Fruit fly (Drosophila melanogaster) whole organism, embryonic: ENCODE data around the gene CG6689.

Experiments used
- Ada2b ChIP-seq: fragments of 200-800 bp; sonication (Bioruptor generic); IDR thresholded peaks from 2 replicates; pipeline ENCODE4 v1.3.6; 2022; ENCODE audit warnings: missing biosample characterization, missing genetic modification characterization
- Adf1 ChIP-seq: fragments of 200-800 bp; sonication (Bioruptor generic); IDR thresholded peaks from 2 replicates; pipeline ENCODE4 v1.3.6; 2022; ENCODE audit warnings: missing biosample characterization, missing genetic modification characterization
- B-H1 ChIP-seq: fragments of 200-800 bp; sonication (Bioruptor generic); IDR thresholded peaks from 3 replicates; pipeline ENCODE4 v1.3.6; 2022; ENCODE audit warnings: missing biosample characterization, missing genetic modification characterization
- Bdp1 ChIP-seq: fragments of 200-800 bp; sonication (Bioruptor generic); optimal IDR thresholded peaks from 3 replicates; lab custom pipeline; 2016; ENCODE audit warnings: missing biosample characterization, missing genetic modification characterization
- CG11456 ChIP-seq: fragments of 200-800 bp; sonication (Bioruptor generic); IDR thresholded peaks from 3 replicates; pipeline ENCODE4 v1.3.6; 2022; ENCODE audit warnings: missing biosample characterization, missing genetic modification characterization
- CG17359 ChIP-seq: fragments of 200-800 bp; sonication (Bioruptor generic); optimal IDR thresholded peaks from 3 replicates; lab custom pipeline; 2018; ENCODE audit warnings: missing biosample characterization, mild to moderate bottlenecking, missing genetic modification characterization, moderate library complexity
- CG2202 ChIP-seq: fragments of 200-800 bp; sonication (Bioruptor generic); optimal IDR thresholded peaks from 2 replicates; lab custom pipeline; 2018; ENCODE audit warnings: missing biosample characterization, mild to moderate bottlenecking, missing genetic modification characterization
- CG2712 ChIP-seq: fragments of 200-800 bp; optimal IDR thresholded peaks from 3 replicates; lab custom pipeline; 2019; ENCODE audit warnings: missing biosample characterization, mild to moderate bottlenecking, missing genetic modification characterization, moderate library complexity
- CG2889 ChIP-seq: fragments of 200-800 bp; sonication (Bioruptor generic); IDR thresholded peaks from 3 replicates; pipeline ENCODE4 v1.3.6; 2022; ENCODE audit warnings: missing biosample characterization, missing genetic modification characterization
- CG4328 ChIP-seq: fragments of 200-800 bp; sonication (Bioruptor generic); optimal IDR thresholded peaks from 3 replicates; lab custom pipeline; 2017; ENCODE audit warnings: missing biosample characterization, missing genetic modification reagents, missing genetic modification characterization
- CG9876 ChIP-seq: fragments of 200-800 bp; sonication (Bioruptor generic); optimal IDR thresholded peaks from 2 replicates; lab custom pipeline; 2016; ENCODE audit warnings: missing biosample characterization, missing genetic modification characterization
- D19B ChIP-seq: fragments of 200-800 bp; sonication (Bioruptor generic); optimal IDR thresholded peaks from 2 replicates; lab custom pipeline; 2017; ENCODE audit warnings: missing biosample characterization, mild to moderate bottlenecking, missing genetic modification characterization
- Dll ChIP-seq: fragments of 200-800 bp; sonication (Bioruptor generic); IDR thresholded peaks from 4 replicates; pipeline ENCODE4 v1.3.6; 2022; ENCODE audit warnings: missing biosample characterization, missing genetic modification characterization; ENCODE audit not compliant: partially characterized antibody
- Doc3 ChIP-seq: fragments of 200-800 bp; sonication (Bioruptor generic); IDR thresholded peaks from 3 replicates; pipeline ENCODE4 v1.3.6; 2022; ENCODE audit warnings: missing biosample characterization, missing genetic modification characterization; ENCODE audit not compliant: partially characterized antibody
- Drgx ChIP-seq: fragments of 200-800 bp; sonication (Bioruptor generic); IDR thresholded peaks from 2 replicates; pipeline ENCODE4 v1.3.6; 2022; ENCODE audit warnings: missing biosample characterization, missing genetic modification characterization
- Eip74EF ChIP-seq, 2 experiments: fragments of 200-800 bp in 1 of 2; fragments of >200 bp in 1 of 2; sonication (Bioruptor generic) in 1 of 2; optimal IDR thresholded peaks; 2 replicates each; lab custom pipeline; 2017 to 2019; ENCODE audit warnings: missing biosample characterization in 2 of 2, missing genetic modification characterization in 2 of 2, mild to moderate bottlenecking in 1 of 2, moderate library complexity in 1 of 2
- Ets65A ChIP-seq: fragments of 200-800 bp; sonication (Bioruptor generic); peaks from one replicate; lab custom pipeline; 2016; ENCODE audit warnings: missing biosample characterization, missing genetic modification characterization
- HHEX ChIP-seq: fragments of 200-800 bp; sonication (Bioruptor generic); optimal IDR thresholded peaks from 3 replicates; lab custom pipeline; 2017; ENCODE audit warnings: missing biosample characterization, mild to moderate bottlenecking, missing genetic modification characterization, missing genetic modification reagents
- Med ChIP-seq: fragments of 200-800 bp; sonication (Bioruptor generic); peaks from one replicate; lab custom pipeline; 2016; ENCODE audit warnings: missing biosample characterization, missing genetic modification characterization, mild to moderate bottlenecking, inconsistent platforms, moderate library complexity
- Myb ChIP-seq: fragments of 200-800 bp; sonication (Bioruptor generic); optimal IDR thresholded peaks from 2 replicates; lab custom pipeline; 2016; ENCODE audit warnings: missing biosample characterization, missing genetic modification characterization
- Six4 ChIP-seq: fragments of 200-800 bp; sonication (Bioruptor generic); optimal IDR thresholded peaks from 2 replicates; lab custom pipeline; 2016; ENCODE audit warnings: missing biosample characterization, missing genetic modification characterization
- Sox102F ChIP-seq: fragments of 200-800 bp; sonication (Bioruptor generic); optimal IDR thresholded peaks from 2 replicates; lab custom pipeline; 2018; ENCODE audit warnings: missing biosample characterization, mild to moderate bottlenecking, missing genetic modification characterization, moderate library complexity
- Spps ChIP-seq: fragments of 200-800 bp; sonication (Bioruptor generic); optimal IDR thresholded peaks from 2 replicates; lab custom pipeline; 2018; ENCODE audit warnings: missing biosample characterization, mild to moderate bottlenecking, missing genetic modification characterization
- Ssrp ChIP-seq: fragments of 200-800 bp; sonication (Bioruptor generic); optimal IDR thresholded peaks from 2 replicates; lab custom pipeline; 2018; ENCODE audit warnings: missing biosample characterization, mild to moderate bottlenecking, missing genetic modification characterization, moderate library complexity
- ara ChIP-seq: fragments of 200-800 bp; sonication (Bioruptor generic); IDR thresholded peaks from 2 replicates; pipeline ENCODE4 v1.3.6; 2022; ENCODE audit warnings: missing biosample characterization, missing genetic modification characterization
- chinmo ChIP-seq: fragments of 200-800 bp; sonication (Bioruptor generic); IDR thresholded peaks from 4 replicates; pipeline ENCODE4 v1.3.6; 2022; ENCODE audit warnings: missing biosample characterization, missing genetic modification characterization; ENCODE audit not compliant: partially characterized antibody
- chm ChIP-seq: fragments of 200-800 bp; sonication (Bioruptor generic); IDR thresholded peaks from 2 replicates; pipeline ENCODE4 v1.3.6; 2022; ENCODE audit warnings: missing biosample characterization, missing genetic modification characterization
- corto ChIP-seq: fragments of 200-800 bp; sonication (Bioruptor generic); optimal IDR thresholded peaks from 2 replicates; lab custom pipeline; 2016; ENCODE audit warnings: missing biosample characterization, mild to moderate bottlenecking, missing genetic modification characterization, moderate library complexity
- crp ChIP-seq, 2 experiments: fragments of 200-800 bp; sonication (Bioruptor generic); optimal IDR thresholded peaks; 2 replicates in 1 of 2; 3 replicates in 1 of 2; lab custom pipeline; 2017; ENCODE audit warnings: missing biosample characterization in 2 of 2, missing genetic modification characterization in 2 of 2, mild to moderate bottlenecking in 1 of 2, moderate library complexity in 1 of 2
- danr ChIP-seq: fragments of 200-800 bp; sonication (Bioruptor generic); IDR thresholded peaks from 2 replicates; pipeline ENCODE4 v1.3.6; 2022; ENCODE audit warnings: missing biosample characterization, missing genetic modification characterization
- dpn ChIP-seq, 2 experiments: fragments of 200-800 bp; sonication (Bioruptor generic); optimal IDR thresholded peaks; 3 replicates each; lab custom pipeline; 2016; ENCODE audit warnings: missing biosample characterization in 2 of 2, missing genetic modification characterization in 2 of 2
- gcm ChIP-seq: fragments of 200-800 bp; sonication (Bioruptor generic); optimal IDR thresholded peaks from 2 replicates; lab custom pipeline; 2019; ENCODE audit warnings: missing biosample characterization, mild to moderate bottlenecking, missing genetic modification characterization, moderate library complexity
- gcm2 ChIP-seq: fragments of 200-800 bp; sonication (Bioruptor generic); optimal IDR thresholded peaks from 2 replicates; lab custom pipeline; 2016; ENCODE audit warnings: missing biosample characterization, missing genetic modification characterization
- gem ChIP-seq: fragments of 200-800 bp; sonication (Bioruptor generic); optimal IDR thresholded peaks from 2 replicates; lab custom pipeline; 2019; ENCODE audit warnings: missing biosample characterization, mild to moderate bottlenecking, missing genetic modification characterization, moderate library complexity
- gsb ChIP-seq: fragments of 200-800 bp; sonication (Bioruptor generic); IDR thresholded peaks from 2 replicates; pipeline ENCODE4 v1.3.6; 2022; ENCODE audit warnings: missing biosample characterization, missing genetic modification characterization
- kah ChIP-seq: fragments of 200-800 bp; sonication (Bioruptor generic); optimal IDR thresholded peaks from 2 replicates; lab custom pipeline; 2018; ENCODE audit warnings: missing biosample characterization, mild to moderate bottlenecking, missing genetic modification characterization
- nau ChIP-seq: fragments of 200-800 bp; sonication (Bioruptor generic); optimal IDR thresholded peaks from 3 replicates; lab custom pipeline; 2017; ENCODE audit warnings: missing biosample characterization, mild to moderate bottlenecking, missing genetic modification characterization, missing genetic modification reagents
- pan ChIP-seq, 4 experiments: fragments of >200 bp in 3 of 4; fragments of 200-800 bp in 1 of 4; sonication (Bioruptor generic) in 1 of 4; optimal IDR thresholded peaks in 3 of 4; IDR thresholded peaks in 1 of 4; 2 replicates each; pipeline versions ENCODE4 v1.3.6 to Lab custom; 2017 to 2022; ENCODE audit warnings: missing biosample characterization in 2 of 4, missing genetic modification characterization in 2 of 4, mixed read lengths in 1 of 4
- pnt ChIP-seq: fragments of 200-800 bp; sonication (Bioruptor generic); optimal IDR thresholded peaks from 3 replicates; lab custom pipeline; 2016; ENCODE audit warnings: missing biosample characterization, missing genetic modification characterization
- psq ChIP-seq: fragments of 200-800 bp; sonication (Bioruptor generic); optimal IDR thresholded peaks from 2 replicates; lab custom pipeline; 2017; ENCODE audit warnings: missing biosample characterization, missing genetic modification characterization
- rib ChIP-seq: fragments of 200-800 bp; sonication (Bioruptor generic); IDR thresholded peaks from 2 replicates; pipeline ENCODE4 v1.3.6; 2022; ENCODE audit warnings: missing biosample characterization, missing genetic modification characterization
- row ChIP-seq: fragments of 200-800 bp; sonication (Bioruptor generic); IDR thresholded peaks from 3 replicates; pipeline ENCODE4 v1.3.6; 2022; ENCODE audit warnings: missing biosample characterization, missing genetic modification characterization
- salm ChIP-seq: fragments of 200-800 bp; sonication (Bioruptor generic); optimal IDR thresholded peaks from 2 replicates; lab custom pipeline; 2018; ENCODE audit warnings: missing biosample characterization, mild to moderate bottlenecking, missing genetic modification characterization
- sens ChIP-seq: fragments of 200-800 bp; sonication (Bioruptor generic); peaks from one replicate; lab custom pipeline; 2016; ENCODE audit warnings: missing biosample characterization, missing genetic modification characterization
- sna ChIP-seq: fragments of 200-800 bp; sonication (Bioruptor generic); IDR thresholded peaks from 2 replicates; pipeline ENCODE4 v1.3.6; 2022; ENCODE audit warnings: missing biosample characterization, missing genetic modification characterization; ENCODE audit not compliant: partially characterized antibody
- tgo ChIP-seq: fragments of 200-800 bp; sonication (Bioruptor generic); IDR thresholded peaks from 3 replicates; pipeline ENCODE4 v1.3.6; 2022; ENCODE audit warnings: missing biosample characterization, missing genetic modification characterization
- unpg ChIP-seq: fragments of 200-800 bp; sonication (Bioruptor generic); optimal IDR thresholded peaks from 3 replicates; lab custom pipeline; 2018; ENCODE audit warnings: missing biosample characterization, mild to moderate bottlenecking, missing genetic modification characterization, moderate library complexity
- usp ChIP-seq: fragments of >200 bp; optimal IDR thresholded peaks from 2 replicates; lab custom pipeline; 2017; ENCODE audit warnings: missing biosample characterization, missing genetic modification characterization
- zf30C ChIP-seq: fragments of 200-800 bp; sonication (Bioruptor generic); optimal IDR thresholded peaks from 3 replicates; lab custom pipeline; 2018; ENCODE audit warnings: missing biosample characterization, mild to moderate bottlenecking, missing genetic modification characterization

The CG6689 gene

DNA sequence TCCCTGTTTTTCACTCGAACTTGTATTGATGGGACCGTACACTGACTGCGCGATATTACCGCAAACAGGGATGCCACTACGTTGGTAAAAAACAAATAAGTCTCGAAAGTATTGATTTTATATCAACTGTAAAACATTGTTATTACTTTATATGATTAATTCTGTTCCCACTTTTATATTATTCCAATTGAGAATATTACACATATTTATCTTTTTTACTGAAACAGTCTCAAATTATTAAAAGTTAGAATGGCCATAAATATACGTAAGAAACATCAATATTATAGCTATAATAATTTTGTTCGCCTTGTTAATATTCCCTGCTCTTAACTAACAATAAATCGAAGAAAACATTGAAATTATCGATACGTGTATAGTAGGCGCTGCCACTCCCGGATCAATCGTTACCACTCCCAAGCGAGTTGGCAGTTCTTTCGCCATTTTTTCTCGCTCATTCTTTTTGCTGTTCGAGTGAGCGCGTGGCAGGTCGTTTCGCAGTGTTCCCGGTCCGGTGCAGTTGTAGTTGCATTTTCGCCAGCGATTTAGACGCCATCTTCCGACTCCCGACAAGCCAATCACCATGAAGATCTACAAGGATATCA, 10.0 kb downstream of the CG6689 start, which contains the start of the genes SdhC and Tctp (continued):
- TF ChIP-seq chm (GFP tag; lab: Robert Waterston, UW) (0 out of 2 replicates have a peak, but pooled peaks have one; percentile 49), unpg (peak; percentile 32), CG2712 (peak; percentile 62), CG2202 (peak; percentile 14), psq (no peak), pan (optimal IDR thresholded peaks at IDR 0.05; lab: Kevin White, UChicago) (no peak), pan (GFP tag; optimal IDR thresholded peaks at IDR 0.05 in 1 of 2, IDR thresholded peaks at IDR 0.05 in 1 of 2) (peak in 1 of 2 experiments; percentile 29), Ada2b (GFP tag; lab: Robert Waterston, UW) (no peak), Ets65A (GFP tag; lab: Kevin White, UChicago) (peak; percentile 88), CG9876 (no peak), usp (GFP tag; lab: Kevin White, UChicago) (no peak), Dll (GFP tag; lab: Robert Waterston, UW) (peak; percentile 61; the same call in 3 of the 4 replicates), gsb (GFP tag; lab: Robert Waterston, UW) (no peak), Ssrp (no peak), Sox102F (GFP tag; lab: Kevin White, UChicago) (no peak), kah (peak; percentile 13), Doc3 (peak; percentile 57; the same call in 2 of the 3 replicates), Myb (GFP tag; lab: Kevin White, UChicago) (no peak), pnt (GFP tag; lab: Kevin White, UChicago) (no peak), CG4328 (GFP tag; lab: Kevin White, UChicago) (peak; percentile 30), dpn (GFP tag; optimal IDR thresholded peaks at IDR 0.05; lab: Kevin White, UChicago) (peak; percentile 32 to 36), chinmo (GFP tag; lab: Robert Waterston, UW) (no peak), sna (GFP tag; lab: Robert Waterston, UW) (0 out of 2 replicates have a peak, but pooled peaks have one; percentile 4), crp (GFP tag; optimal IDR thresholded peaks at IDR 0.05; lab: Kevin White, UChicago) (peak in 1 of 2 experiments; percentile 23), CG17359 (tag; lab: Kevin White, UChicago) (no peak), HHEX (GFP tag; lab: Kevin White, UChicago) (no peak), gem (tag; lab: Kevin White, UChicago) (peak; percentile 62), Six4 (peak; percentile 38), Adf1 (GFP tag; lab: Robert Waterston, UW) (no peak), danr (GFP tag; lab: Robert Waterston, UW) (no peak), sens (peak; percentile 90), gcm2 (GFP tag; lab: Kevin White, UChicago) (no peak), B-H1 (GFP tag; lab: Robert Waterston, UW) (no peak), nau (GFP tag; lab: Kevin White, UChicago) (no peak), corto (GFP tag; lab: Kevin White, UChicago) (no peak), Bdp1 (GFP tag; lab: Kevin White, UChicago) (no peak), ara (GFP tag; lab: Robert Waterston, UW) (no peak), row (GFP tag; lab: Robert Waterston, UW) (peak; percentile 72), CG2889 (GFP tag; lab: Robert Waterston, UW) (no peak), Drgx (GFP tag; lab: Robert Waterston, UW) (0 out of 2 replicates have a peak, but pooled peaks have one; percentile 7), zf30C (GFP tag; lab: Kevin White, UChicago) (no peak), Spps (no peak), Med (peak; percentile 89), gcm (GFP tag; lab: Kevin White, UChicago) (peak; percentile 18), Eip74EF (GFP tag; optimal IDR thresholded peaks at IDR 0.05; lab: Kevin White, UChicago) (peak in 1 of 2 experiments; percentile 35), CG11456 (GFP tag; lab: Robert Waterston, UW) (peak; percentile 23; the same call in 2 of the 3 replicates), salm (no peak), D19B (GFP tag; lab: Kevin White, UChicago) (peak; percentile 15), rib (GFP tag; lab: Robert Waterston, UW) (peak; percentile 74; the same call in 1 of the 2 replicates), tgo (GFP tag; lab: Robert Waterston, UW) (no peak)
